Worm (Caenorhabditis elegans) whole organism, late embryonic: Measurements from ENCODE around the gene F54A3.5.
A peak's percentile ranks its signal among the peaks of the same experiment; 100 is the strongest.

ENCODE experiments used
- C08G9.2 ChIP-seq: sonication (generic microtip); optimal IDR thresholded peaks from 2 replicates; lab custom pipeline; 2016; ENCODE audit warnings: mild to moderate bottlenecking, missing genetic modification characterization, moderate library complexity, missing compliant biosample characterization
- F13H6.1 ChIP-seq: sonication (generic microtip); optimal IDR thresholded peaks from 2 replicates; lab custom pipeline; 2016; ENCODE audit warnings: missing genetic modification characterization, missing compliant biosample characterization
- K02D7.2 ChIP-seq: sonication (generic microtip); optimal IDR thresholded peaks from 2 replicates; lab custom pipeline; 2017; ENCODE audit warnings: mild to moderate bottlenecking, missing genetic modification characterization, missing compliant biosample characterization
- T23F11.4 ChIP-seq: fragments of 200-800 bp; sonication (Bioruptor generic); optimal IDR thresholded peaks from 2 replicates; lab custom pipeline; 2018; ENCODE audit warnings: mild to moderate bottlenecking, missing genetic modification characterization, missing compliant biosample characterization
- ahr-1 ChIP-seq: sonication (generic microtip); optimal IDR thresholded peaks from 2 replicates; lab custom pipeline; 2016; ENCODE audit warnings: missing genetic modification characterization, missing compliant biosample characterization
- ceh-14 ChIP-seq: sonication (generic microtip); optimal IDR thresholded peaks from 2 replicates; lab custom pipeline; 2016; ENCODE audit warnings: missing genotype, missing genetic modification characterization, missing compliant biosample characterization
- ceh-18 ChIP-seq: sonication (generic microtip); optimal IDR thresholded peaks from 2 replicates; lab custom pipeline; 2016; ENCODE audit warnings: missing genetic modification characterization, missing compliant biosample characterization
- ceh-2 ChIP-seq: sonication (generic microtip); optimal IDR thresholded peaks from 2 replicates; lab custom pipeline; 2016; ENCODE audit warnings: missing genotype, missing genetic modification characterization, missing compliant biosample characterization
- ceh-22 ChIP-seq: sonication (generic microtip); optimal IDR thresholded peaks from 2 replicates; lab custom pipeline; 2017; ENCODE audit warnings: missing biosample characterization, missing genetic modification characterization
- ceh-30 ChIP-seq: fragments of 150-350 bp; optimal IDR thresholded peaks from 2 replicates; lab custom pipeline; 2014; ENCODE audit warnings: missing biosample characterization, missing genetic modification characterization
- ceh-31 ChIP-seq: sonication (generic microtip); optimal IDR thresholded peaks from 2 replicates; lab custom pipeline; 2016; ENCODE audit warnings: missing genetic modification characterization, missing compliant biosample characterization
- ceh-34 ChIP-seq: sonication (generic microtip); optimal IDR thresholded peaks from 2 replicates; lab custom pipeline; 2016; ENCODE audit warnings: mild to moderate bottlenecking, missing genetic modification characterization, missing compliant biosample characterization
- ceh-45 ChIP-seq: fragments of 200-800 bp; sonication (Bioruptor generic); IDR thresholded peaks from 2 replicates; pipeline ENCODE4 v1.3.6; 2022; ENCODE audit warnings: missing genetic modification reagents, missing genetic modification characterization, missing compliant biosample characterization
- ceh-48 ChIP-seq: sonication (generic microtip); optimal IDR thresholded peaks from 2 replicates; lab custom pipeline; 2016; ENCODE audit warnings: missing genetic modification characterization, inconsistent platforms, missing compliant biosample characterization
- ceh-6 ChIP-seq: fragments of 200-800 bp; sonication (Bioruptor generic); optimal IDR thresholded peaks from 2 replicates; lab custom pipeline; 2018; ENCODE audit warnings: mild to moderate bottlenecking, missing genetic modification characterization, missing compliant biosample characterization
- che-1 ChIP-seq: sonication (generic microtip); optimal IDR thresholded peaks from 2 replicates; lab custom pipeline; 2016; ENCODE audit warnings: mild to moderate bottlenecking, missing genetic modification characterization, missing compliant biosample characterization
- dmd-4 ChIP-seq: sonication (generic microtip); optimal IDR thresholded peaks from 2 replicates; lab custom pipeline; 2016; ENCODE audit warnings: borderline replicate concordance, missing genetic modification characterization, missing compliant biosample characterization
- dve-1 ChIP-seq: sonication (generic microtip); optimal IDR thresholded peaks from 2 replicates; lab custom pipeline; 2017; ENCODE audit warnings: antibody characterized with exemption, mild to moderate bottlenecking, missing genetic modification characterization, missing compliant biosample characterization
- fkh-10 ChIP-seq: fragments of 150-350 bp; optimal IDR thresholded peaks from 2 replicates; lab custom pipeline; 2014; ENCODE audit warnings: missing biosample characterization, missing genetic modification reagents, missing genetic modification characterization
- fkh-6 ChIP-seq: sonication (generic microtip); optimal IDR thresholded peaks from 2 replicates; lab custom pipeline; 2016; ENCODE audit warnings: missing genetic modification characterization, missing compliant biosample characterization
- hlh-13 ChIP-seq: fragments of 200-800 bp; sonication (Bioruptor generic); optimal IDR thresholded peaks from 2 replicates; lab custom pipeline; 2018; ENCODE audit warnings: mild to moderate bottlenecking, missing genetic modification characterization, missing compliant biosample characterization
- hlh-15 ChIP-seq: sonication (generic microtip); optimal IDR thresholded peaks from 2 replicates; lab custom pipeline; 2016; ENCODE audit warnings: missing genetic modification characterization, missing compliant biosample characterization
- hlh-30 ChIP-seq: sonication (generic microtip); optimal IDR thresholded peaks from 2 replicates; lab custom pipeline; 2017; ENCODE audit warnings: antibody characterized with exemption, missing genetic modification characterization, missing compliant biosample characterization; ENCODE audit not compliant: insufficient read depth
- hlh-6 ChIP-seq: sonication (generic microtip); optimal IDR thresholded peaks from 2 replicates; lab custom pipeline; 2016; ENCODE audit warnings: missing genotype, missing genetic modification characterization, missing compliant biosample characterization
- lim-6 ChIP-seq: sonication (generic microtip); optimal IDR thresholded peaks from 2 replicates; lab custom pipeline; 2016; ENCODE audit warnings: missing genetic modification characterization, missing compliant biosample characterization
- lin-11 ChIP-seq: fragments of 200-800 bp; sonication (Bioruptor generic); optimal IDR thresholded peaks from 2 replicates; lab custom pipeline; 2018; ENCODE audit warnings: mild to moderate bottlenecking, missing genetic modification characterization, missing compliant biosample characterization
- mec-3 ChIP-seq: sonication (generic microtip); optimal IDR thresholded peaks from 2 replicates; lab custom pipeline; 2016; ENCODE audit warnings: borderline replicate concordance, missing genetic modification characterization, missing compliant biosample characterization
- nfya-1 ChIP-seq: sonication (generic microtip); optimal IDR thresholded peaks from 2 replicates; lab custom pipeline; 2017; ENCODE audit warnings: missing genetic modification characterization, mild to moderate bottlenecking, missing compliant biosample characterization, antibody characterized with exemption, moderate library complexity
- nhr-11 ChIP-seq: fragments of 150-350 bp; optimal IDR thresholded peaks from 2 replicates; lab custom pipeline; 2014; ENCODE audit warnings: missing biosample characterization, missing genetic modification characterization
- npax-4 ChIP-seq: sonication (generic microtip); optimal IDR thresholded peaks from 2 replicates; lab custom pipeline; 2016; ENCODE audit warnings: missing genetic modification characterization, missing compliant biosample characterization
- odd-2 ChIP-seq: sonication (generic microtip); optimal IDR thresholded peaks from 2 replicates; lab custom pipeline; 2017; ENCODE audit warnings: antibody characterized with exemption, mild to moderate bottlenecking, missing genetic modification characterization, missing compliant biosample characterization
- pag-3 ChIP-seq: sonication (generic microtip); optimal IDR thresholded peaks from 2 replicates; lab custom pipeline; 2016; ENCODE audit warnings: missing compliant biosample characterization, missing genetic modification characterization, borderline replicate concordance
- pat-9 ChIP-seq: fragments of 200-800 bp; sonication (Bioruptor generic); optimal IDR thresholded peaks from 2 replicates; lab custom pipeline; 2018; ENCODE audit warnings: mild to moderate bottlenecking, missing genetic modification characterization, moderate library complexity, missing compliant biosample characterization
- pax-1 ChIP-seq: fragments of 150-350 bp; optimal IDR thresholded peaks from 2 replicates; lab custom pipeline; 2014; ENCODE audit warnings: missing biosample characterization, missing genetic modification characterization
- pha-2 ChIP-seq: sonication (generic microtip); optimal IDR thresholded peaks from 2 replicates; lab custom pipeline; 2017; ENCODE audit warnings: mild to moderate bottlenecking, missing genetic modification characterization, missing compliant biosample characterization
- pqm-1 ChIP-seq: sonication (generic microtip); optimal IDR thresholded peaks from 2 replicates; lab custom pipeline; 2016; ENCODE audit warnings: missing genetic modification characterization, missing compliant biosample characterization
- pros-1 ChIP-seq: fragments of 150-350 bp; optimal IDR thresholded peaks from 2 replicates; lab custom pipeline; 2014; ENCODE audit warnings: missing biosample characterization, missing genetic modification reagents, missing genetic modification characterization
- ref-2 ChIP-seq: sonication (generic microtip); optimal IDR thresholded peaks from 2 replicates; lab custom pipeline; 2016; ENCODE audit warnings: missing genetic modification characterization, missing compliant biosample characterization
- rnt-1 ChIP-seq: sonication (generic microtip); optimal IDR thresholded peaks from 2 replicates; lab custom pipeline; 2016; ENCODE audit warnings: missing genetic modification characterization, missing compliant biosample characterization
- sdc-2 ChIP-seq: sonication (generic microtip); optimal IDR thresholded peaks from 2 replicates; lab custom pipeline; 2016; ENCODE audit warnings: missing genotype, missing genetic modification characterization, missing compliant biosample characterization
- sox-2 ChIP-seq: fragments of 200-800 bp; sonication (Bioruptor generic); IDR thresholded peaks from 2 replicates; pipeline ENCODE4 v1.3.6; 2022; ENCODE audit warnings: missing genetic modification reagents, missing genetic modification characterization, missing compliant biosample characterization
- sox-4 ChIP-seq: sonication (generic microtip); optimal IDR thresholded peaks from 2 replicates; lab custom pipeline; 2017; ENCODE audit warnings: mild to moderate bottlenecking, missing genetic modification characterization, inconsistent platforms, missing compliant biosample characterization
- syd-9 ChIP-seq: sonication (generic microtip); optimal IDR thresholded peaks from 2 replicates; lab custom pipeline; 2016; ENCODE audit warnings: mild to moderate bottlenecking, missing genetic modification characterization, moderate library complexity, missing compliant biosample characterization
- tbx-2 ChIP-seq: sonication (generic microtip); optimal IDR thresholded peaks from 2 replicates; lab custom pipeline; 2016; ENCODE audit warnings: missing genetic modification characterization, missing compliant biosample characterization
- ttx-3 ChIP-seq: sonication (generic microtip); optimal IDR thresholded peaks from 2 replicates; lab custom pipeline; 2016; ENCODE audit warnings: missing genetic modification reagents, missing genetic modification characterization, missing compliant biosample characterization
- unc-42 ChIP-seq: sonication (generic microtip); optimal IDR thresholded peaks from 2 replicates; lab custom pipeline; 2016; ENCODE audit warnings: missing genotype, missing genetic modification characterization, missing compliant biosample characterization
- unc-55 ChIP-seq: sonication (generic microtip); optimal IDR thresholded peaks from 2 replicates; lab custom pipeline; 2017; ENCODE audit warnings: missing biosample characterization, missing genetic modification reagents, missing genetic modification characterization
- unc-86 ChIP-seq: sonication (generic microtip); optimal IDR thresholded peaks from 2 replicates; lab custom pipeline; 2016; ENCODE audit warnings: missing genetic modification characterization, missing compliant biosample characterization
- ztf-16 ChIP-seq: sonication (generic microtip); optimal IDR thresholded peaks from 2 replicates; lab custom pipeline; 2017; ENCODE audit warnings: missing genetic modification characterization, missing compliant biosample characterization

The F54A3.5 gene

DNA sequence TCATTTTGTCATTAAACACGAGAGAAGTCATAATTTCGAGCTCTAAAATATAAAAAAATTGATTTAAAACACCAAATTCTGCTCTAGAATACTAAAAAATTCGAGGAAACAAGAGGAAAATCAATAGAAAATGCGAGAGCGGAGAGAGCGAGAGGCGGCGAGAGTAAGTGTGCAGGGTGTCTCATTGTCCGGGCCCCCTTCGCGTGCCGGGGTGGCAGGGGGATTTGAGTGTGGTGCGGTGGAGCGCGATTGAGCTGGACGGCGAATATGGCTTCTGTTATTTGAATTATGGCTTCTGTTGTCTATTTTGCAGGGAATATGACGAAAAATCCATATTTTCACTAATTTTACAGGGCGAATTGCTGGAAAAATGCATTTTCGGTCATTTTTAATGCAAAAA lies 5.6 kb downstream of the F54A3.5 start, which contains the start of gene Y59C2A.3:
TSS of gene Y59C2A.3 (minus strand) at position 42 of the 400 bp plus-strand sequence.
- TF ChIP-seq lim-6 = no peak
- TF ChIP-seq sox-2 (GFP tag; lab: Robert Waterston, UW) = peak; percentile 29
- peak; percentile 56 for TF ChIP-seq tbx-2 (tag; lab: Kevin White, UChicago)
- TF ChIP-seq ztf-16 (tag; lab: Kevin White, UChicago) = no peak
- TF ChIP-seq ceh-22 (tag; lab: Kevin White, UChicago) = no peak
- TF ChIP-seq rnt-1 (tag; lab: Kevin White, UChicago) = peak; percentile 47
- TF ChIP-seq fkh-6 (tag; lab: Kevin White, UChicago) = no peak
- no peak for TF ChIP-seq unc-86 (tag; lab: Kevin White, UChicago)
- no peak for TF ChIP-seq dmd-4 (tag; lab: Kevin White, UChicago)
- peak; percentile 35 for TF ChIP-seq unc-55
- TF ChIP-seq pha-2 (tag; lab: Kevin White, UChicago) = no peak
- no peak for TF ChIP-seq hlh-6 (tag; lab: Kevin White, UChicago)
- no peak for TF ChIP-seq nhr-11 (tag; lab: Kevin White, UChicago)
- no peak for TF ChIP-seq fkh-10 (GFP tag; lab: Kevin White, UChicago)
- TF ChIP-seq npax-4 (tag; lab: Kevin White, UChicago) = no peak
- TF ChIP-seq nfya-1 (tag; lab: Kevin White, UChicago) = peak; percentile 61
- TF ChIP-seq ceh-6 (GFP tag; lab: Kevin White, UChicago) = no peak
- no peak for TF ChIP-seq che-1 (tag; lab: Kevin White, UChicago)
- TF ChIP-seq ceh-48 (tag; lab: Kevin White, UChicago) = peak; percentile 85
- no peak for TF ChIP-seq lin-11 (tag; lab: Kevin White, UChicago)
- TF ChIP-seq pros-1 (tag; lab: Kevin White, UChicago) = peak; percentile 16
- no peak for TF ChIP-seq ahr-1 (tag; lab: Kevin White, UChicago)
- TF ChIP-seq syd-9 (tag; lab: Kevin White, UChicago) = peak; percentile 28
- TF ChIP-seq T23F11.4 (GFP tag; lab: Kevin White, UChicago) = no peak
- peak; percentile 35 for TF ChIP-seq ceh-34
- no peak for TF ChIP-seq K02D7.2 (tag; lab: Kevin White, UChicago)
- TF ChIP-seq ceh-30 (tag; lab: Kevin White, UChicago) = no peak
- no peak for TF ChIP-seq ceh-2
- TF ChIP-seq pat-9 = no peak
- TF ChIP-seq sox-4 (tag; lab: Kevin White, UChicago) = no peak
- TF ChIP-seq unc-42 (tag; lab: Kevin White, UChicago) = peak; percentile 58
- no peak for TF ChIP-seq ceh-45 (GFP tag; lab: Robert Waterston, UW)
- TF ChIP-seq F13H6.1 = no peak
- peak; percentile 20 for TF ChIP-seq ceh-18 (tag; lab: Kevin White, UChicago)
- TF ChIP-seq ceh-14 = peak; percentile 24
- TF ChIP-seq pax-1 (tag; lab: Kevin White, UChicago) = no peak
- TF ChIP-seq odd-2 (tag; lab: Kevin White, UChicago) = no peak
- TF ChIP-seq hlh-13 (GFP tag; lab: Kevin White, UChicago) = no peak
- peak; percentile 61 for TF ChIP-seq ceh-31 (tag; lab: Kevin White, UChicago)
- no peak for TF ChIP-seq pag-3 (tag; lab: Kevin White, UChicago)
- peak; percentile 32 for TF ChIP-seq dve-1 (tag; lab: Kevin White, UChicago)
- no peak for TF ChIP-seq hlh-15 (tag; lab: Kevin White, UChicago)
- no peak for TF ChIP-seq mec-3
- TF ChIP-seq pqm-1 (tag; lab: Kevin White, UChicago) = no peak
- no peak for TF ChIP-seq ttx-3 (tag; lab: Kevin White, UChicago)
- TF ChIP-seq hlh-30 (tag; lab: Kevin White, UChicago) = peak; percentile 38
- peak; percentile 2 for TF ChIP-seq C08G9.2
- no peak for TF ChIP-seq sdc-2 (tag; lab: Kevin White, UChicago)
- peak; percentile 48 for TF ChIP-seq ref-2 (tag; lab: Kevin White, UChicago)
